Worm (Caenorhabditis elegans): ENCODE data around the gene dlat-1.

ce11 chrV:14481401-14481800 is 34.3 kb upstream of the dlat-1 start, which contains the start of gene R02D5.7:
- TF ChIP-seq ztf-4 (tag; optimal IDR thresholded peaks at IDR 0.05) (no peak), nhr-21 (tag; optimal IDR thresholded peaks at IDR 0.05) (no peak), mab-5 (tag; optimal IDR thresholded peaks at IDR 0.05) (no peak), zag-1 (tag; optimal IDR thresholded peaks at IDR 0.05) (no peak), ztf-1 (GFP tag; conservative IDR thresholded peaks at IDR 0.05) (no peak), unc-39 (tag; optimal IDR thresholded peaks at IDR 0.05) (no peak)
